Worm (Caenorhabditis elegans): ENCODE data around the gene nmr-2.
A peak's percentile ranks its signal among the peaks of the same experiment; 100 is the strongest.

Gene nmr-2

ce11 chrV:15012542-15013301 is 1.3 kb upstream of the nmr-2 start (continued):
- TF ChIP-seq lir-3 (tag; optimal IDR thresholded peaks at IDR 0.05) (no peak), egl-27 (tag; optimal IDR thresholded peaks at IDR 0.05) (no peak), daf-8 (GFP tag; IDR thresholded peaks at IDR 0.05) (no peak), tag-97 (GFP tag; IDR thresholded peaks at IDR 0.05) (no peak), aly-2 (tag; optimal IDR thresholded peaks at IDR 0.05) (no peak), zip-2 (tag; optimal IDR thresholded peaks at IDR 0.05) (no peak), lin-39 (tag; optimal IDR thresholded peaks at IDR 0.05) (no peak), pqm-1 (tag; optimal IDR thresholded peaks at IDR 0.05) (no peak), arid-1 (GFP tag; conservative IDR thresholded peaks at IDR 0.05) (no peak), hmg-1.1 (GFP tag; IDR thresholded peaks at IDR 0.05) (peak; percentile 17; the same call in 1 of the 2 replicates), attf-4 (tag; optimal IDR thresholded peaks at IDR 0.05) (no peak), gei-8 (GFP tag; optimal IDR thresholded peaks at IDR 0.05) (peak; percentile 46), spr-3 (GFP tag; optimal IDR thresholded peaks at IDR 0.05) (no peak), nhr-42 (GFP tag; IDR thresholded peaks at IDR 0.05) (0 out of 2 replicates have a peak, but pooled peaks have one; percentile 14), F44E2.7 (GFP tag; IDR thresholded peaks at IDR 0.05) (no peak), F49E8.2 (tag; optimal IDR thresholded peaks at IDR 0.05; ENCODE audit: borderline replicate concordance) (no peak), daf-12 (tag; optimal IDR thresholded peaks at IDR 0.05) (no peak), sdz-12 (GFP tag; optimal IDR thresholded peaks at IDR 0.05) (no peak), nhr-111 (GFP tag; optimal IDR thresholded peaks at IDR 0.05) (no peak), nhr-6 (tag; optimal IDR thresholded peaks at IDR 0.05) (no peak), nhr-77 (tag; optimal IDR thresholded peaks at IDR 0.05) (no peak), T20F7.1 (GFP tag; optimal IDR thresholded peaks at IDR 0.05) (peak; percentile 17), hif-1 (tag; optimal IDR thresholded peaks at IDR 0.05) (no peak), lsy-2 (tag; optimal IDR thresholded peaks at IDR 0.05) (no peak), dmd-8 (GFP tag; IDR thresholded peaks at IDR 0.05) (peak; percentile 41; the same call in 1 of the 2 replicates), R02D3.7 (tag; optimal IDR thresholded peaks at IDR 0.05) (no peak), hlh-11 (tag; optimal IDR thresholded peaks at IDR 0.05) (peak; percentile 16), ZK546.5 (tag; optimal IDR thresholded peaks at IDR 0.05) (no peak), ceh-44 (GFP tag; IDR thresholded peaks at IDR 0.05) (0 out of 2 replicates have a peak, but pooled peaks have one; percentile 19), Y48G9A.11 (GFP tag; IDR thresholded peaks at IDR 0.05) (no peak), mxl-2 (GFP tag; conservative IDR thresholded peaks at IDR 0.05) (no peak), rbr-2 (tag; optimal IDR thresholded peaks at IDR 0.05) (no peak), lin-15B (tag; optimal IDR thresholded peaks at IDR 0.05) (no peak), ceh-82 (tag; optimal IDR thresholded peaks at IDR 0.05) (no peak), saeg-2 (GFP tag; IDR thresholded peaks at IDR 0.05) (no peak), nhr-41 (GFP tag; IDR thresholded peaks at IDR 0.05) (no peak), Y5F2A.4 (GFP tag; optimal IDR thresholded peaks at IDR 0.05) (no peak), fos-1 (tag; optimal IDR thresholded peaks at IDR 0.05) (no peak), lin-1 (GFP tag; IDR thresholded peaks at IDR 0.05) (no peak), F37D6.2 (tag; optimal IDR thresholded peaks at IDR 0.05) (no peak), dmd-9 (GFP tag; IDR thresholded peaks at IDR 0.05) (no peak), ztf-11 (tag; optimal IDR thresholded peaks at IDR 0.05) (no peak), zag-1 (tag; optimal IDR thresholded peaks at IDR 0.05) (no peak), mxl-3 (GFP tag; optimal IDR thresholded peaks at IDR 0.05) (no peak), nhr-237 (tag; optimal IDR thresholded peaks at IDR 0.05) (no peak), snpc-4 (tag; optimal IDR thresholded peaks at IDR 0.05) (no peak), daf-19 (GFP tag; conservative IDR thresholded peaks at IDR 0.05) (no peak), cey-2 (tag; optimal IDR thresholded peaks at IDR 0.05; ENCODE audit: borderline replicate concordance, insufficient read depth) (no peak), Y75B8A.6 (GFP tag; IDR thresholded peaks at IDR 0.05) (no peak), egl-43 (GFP tag; IDR thresholded peaks at IDR 0.05) (no peak; the same call in 1 of the 2 replicates), ceh-20 (GFP tag; IDR thresholded peaks at IDR 0.05) (no peak)
